Worm (Caenorhabditis elegans): ENCODE data around the gene F41G4.7.

F41G4.7 gene

DNA sequence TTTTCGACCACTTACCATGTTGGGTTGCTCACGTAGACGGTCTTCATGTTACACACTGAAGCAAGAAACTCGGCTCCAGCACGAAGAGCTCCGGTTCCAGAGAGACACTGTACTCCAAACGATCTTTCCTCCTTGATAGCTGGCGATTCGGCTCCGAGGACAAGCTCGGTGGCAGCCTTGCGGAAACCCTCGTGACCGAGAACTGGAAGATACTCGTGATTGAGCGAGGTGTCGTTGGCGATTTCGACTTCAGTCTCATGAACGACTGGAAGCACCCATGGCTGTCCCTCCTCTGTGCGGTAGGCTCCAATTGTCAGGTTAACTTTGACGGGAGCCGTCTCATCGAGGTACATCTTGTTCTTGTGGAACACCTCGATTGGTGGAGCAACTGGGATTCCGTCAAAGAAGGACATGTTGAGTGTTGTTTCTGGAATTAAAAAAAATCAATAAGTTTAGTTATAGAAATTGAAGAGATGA is 43.5 kb downstream of the F41G4.7 start, which contains the start of gene got-1.2:
Gene got-1.2 (minus strand): TSS at position 427 of the 477 bp plus-strand sequence.
- TF ChIP-seq hlh-4 (tag; optimal IDR thresholded peaks at IDR 0.05) (no peak), efl-1 (optimal IDR thresholded peaks at IDR 0.05) (no peak), efl-1 (GFP tag; optimal IDR thresholded peaks at IDR 0.05 in 1 of 2) (peak in 1 of 2 experiments; percentile 75)

DNA sequence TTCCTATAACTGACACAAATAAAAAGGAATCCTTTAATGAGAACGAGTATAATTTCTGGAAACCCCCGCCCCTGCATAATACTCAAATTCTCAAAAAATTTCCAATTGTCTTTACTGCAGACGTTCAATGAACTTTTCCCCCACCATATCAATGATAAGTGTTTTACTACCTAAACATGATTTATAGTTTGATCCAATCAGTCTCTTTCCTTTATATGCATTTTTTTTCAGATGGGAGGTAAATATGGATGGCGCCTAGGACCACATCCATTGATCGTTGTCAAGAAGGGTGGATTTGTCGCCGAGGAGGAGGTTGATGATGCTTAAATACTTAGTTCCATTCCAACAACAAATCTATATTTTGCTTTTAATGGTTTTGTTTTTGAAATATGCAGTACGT is 49.1 kb downstream of the F41G4.7 start:
- TF ChIP-seq efl-1 (optimal IDR thresholded peaks at IDR 0.05) (no peak), efl-1 (GFP tag; optimal IDR thresholded peaks at IDR 0.05 in 1 of 2) (peak in 1 of 2 experiments; percentile 81), zip-4 (GFP tag; optimal IDR thresholded peaks at IDR 0.05) (no peak)

DNA sequence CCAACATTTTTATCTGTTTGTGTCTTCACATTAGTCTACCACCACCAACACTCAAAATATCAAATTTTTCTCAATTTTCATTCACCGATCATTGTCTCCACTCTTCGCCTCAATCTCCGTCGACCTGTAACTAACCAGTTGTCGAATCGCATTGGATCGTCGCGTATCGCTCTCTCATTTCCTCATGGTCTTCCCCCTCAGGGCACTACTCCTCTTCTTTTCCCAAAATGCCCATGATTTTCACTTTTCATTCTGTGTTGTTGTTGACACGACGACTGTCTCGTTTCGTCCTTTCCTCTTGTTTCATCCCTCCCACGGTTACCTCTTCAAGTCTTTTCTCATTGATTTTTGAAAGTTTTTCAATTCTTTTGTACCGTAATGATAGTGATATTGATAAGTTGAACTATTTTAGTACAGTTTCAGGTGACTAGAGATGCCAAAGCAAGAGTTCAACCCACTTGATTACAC is 50.1 kb downstream of the F41G4.7 start, which contains the start of gene T01C8.2:
Gene T01C8.2 (plus strand): TSS at position 418 of the 468 bp plus-strand sequence.
- TF ChIP-seq hlh-17 (GFP tag; optimal IDR thresholded peaks at IDR 0.05; ENCODE audit: borderline replicate concordance) (no peak), Y116A8C.19 (tag; optimal IDR thresholded peaks at IDR 0.05; ENCODE audit: borderline replicate concordance) (no peak), mdl-1 (tag; optimal IDR thresholded peaks at IDR 0.05) (peak in 1 of 2 experiments; percentile 38), lin-15B (tag; optimal IDR thresholded peaks at IDR 0.05) (no peak), snu-23 (GFP tag; optimal IDR thresholded peaks at IDR 0.05) (peak; percentile 80), blmp-1 (tag; optimal IDR thresholded peaks at IDR 0.05) (peak; percentile 98), elt-2 (tag; optimal IDR thresholded peaks at IDR 0.05) (no peak), ceh-82 (tag; optimal IDR thresholded peaks at IDR 0.05) (peak in 1 of 3 experiments; percentile 10), ceh-63 (GFP tag; optimal IDR thresholded peaks at IDR 0.05) (no peak), C04F5.9 (tag; optimal IDR thresholded peaks at IDR 0.05) (no peak), sptf-1 (tag; optimal IDR thresholded peaks at IDR 0.05) (no peak), pax-3 (tag; optimal IDR thresholded peaks at IDR 0.05) (no peak), egl-27 (tag; optimal IDR thresholded peaks at IDR 0.05) (no peak), mep-1 (tag; optimal IDR thresholded peaks at IDR 0.05) (peak; percentile 68), ztf-4 (tag; optimal IDR thresholded peaks at IDR 0.05) (no peak), lin-35 (GFP tag; optimal IDR thresholded peaks at IDR 0.05) (peak in 1 of 2 experiments; percentile 55), lin-14 (GFP tag; optimal IDR thresholded peaks at IDR 0.05) (peak; percentile 79), nhr-19 (GFP tag; conservative IDR thresholded peaks at IDR 0.05) (0 out of 2 replicates have a peak, but pooled peaks have one; percentile 7), alr-1 (tag; optimal IDR thresholded peaks at IDR 0.05; ENCODE audit: borderline replicate concordance) (no peak), lin-13 (GFP tag; optimal IDR thresholded peaks at IDR 0.05) (no peak), ztf-11 (tag; optimal IDR thresholded peaks at IDR 0.05) (no peak), xbp-1 (tag; optimal IDR thresholded peaks at IDR 0.05) (peak; percentile 5), efl-1 (optimal IDR thresholded peaks at IDR 0.05) (no peak), efl-1 (GFP tag; optimal IDR thresholded peaks at IDR 0.05 in 1 of 2) (no peak), zag-1 (tag; optimal IDR thresholded peaks at IDR 0.05) (no peak), tbx-2 (tag; optimal IDR thresholded peaks at IDR 0.05) (peak; percentile 18), mab-9 (GFP tag; IDR thresholded peaks at IDR 0.05) (no peak), grh-1 (GFP tag; IDR thresholded peaks at IDR 0.05) (peak; percentile 38; the same call in 1 of the 2 replicates), mef-2 (tag; optimal IDR thresholded peaks at IDR 0.05) (no peak), C34B4.2 (tag; optimal IDR thresholded peaks at IDR 0.05) (no peak), pqm-1 (tag; optimal IDR thresholded peaks at IDR 0.05) (no peak), irx-1 (tag; optimal IDR thresholded peaks at IDR 0.05) (no peak), C16A3.4 (tag; optimal IDR thresholded peaks at IDR 0.05) (peak; percentile 13), ets-5 (GFP tag; IDR thresholded peaks at IDR 0.05) (no peak), unc-62 (GFP tag; optimal IDR thresholded peaks at IDR 0.05) (no peak), nhr-77 (tag; optimal IDR thresholded peaks at IDR 0.05) (no peak), elt-3 (tag; optimal IDR thresholded peaks at IDR 0.05) (peak in 4 of 6 experiments; percentile 30 to 63 (median 46)), nhr-90 (tag; optimal IDR thresholded peaks at IDR 0.05; ENCODE audit: poor library complexity) (peak; percentile 65), unc-98 (GFP tag; IDR thresholded peaks at IDR 0.05) (no peak), sup-37 (GFP tag; optimal IDR thresholded peaks at IDR 0.05) (no peak), swsn-7 (tag; optimal IDR thresholded peaks at IDR 0.05) (peak; percentile 5), hpl-2 (GFP tag; optimal IDR thresholded peaks at IDR 0.05) (no peak), egl-13 (tag; optimal IDR thresholded peaks at IDR 0.05) (no peak), efl-3 (GFP tag; optimal IDR thresholded peaks at IDR 0.05) (no peak), nhr-71 (tag; optimal IDR thresholded peaks at IDR 0.05) (peak; percentile 58)
